5 worm cellular contexts compared by ENCODE assay signal in the genomic region with DNA sequence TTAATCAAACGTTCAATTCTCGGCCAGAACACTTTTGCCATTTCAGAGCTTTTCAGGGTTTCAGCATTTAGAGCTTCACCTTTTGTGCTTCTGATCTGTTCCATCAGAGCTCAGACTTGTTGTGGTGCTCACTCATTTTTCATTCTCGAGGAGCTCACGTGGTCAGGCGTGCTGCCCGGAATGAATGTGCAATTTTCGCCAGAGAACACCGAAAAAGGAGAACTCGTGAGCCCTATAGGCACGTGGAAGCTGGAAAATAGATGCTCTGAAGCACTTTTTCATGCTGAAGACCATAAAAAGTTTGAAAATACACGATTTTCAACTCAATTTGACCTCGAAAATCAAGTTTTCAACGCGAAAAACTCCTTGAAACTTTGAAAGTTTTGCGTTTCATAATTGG.
A peak's percentile ranks its signal among the peaks of the same experiment; 100 is the strongest.
TF ChIP-seq lines count a peak whose summit lies in the region.

No protein-coding gene starts in this region.

TF ChIP-seq in whole organism, L1 larva, 84 proteins besides CTCF, POLR2A, EP300 and RAD21:
- TF ChIP-seq nhr-71 (tag; optimal IDR thresholded peaks at IDR 0.05; lab: Kevin White, UChicago) (peak; percentile 4), lin-14 (GFP tag; optimal IDR thresholded peaks at IDR 0.05; lab: Kevin White, UChicago) (peak; percentile 15), ceh-8 (GFP tag; optimal IDR thresholded peaks at IDR 0.05; lab: Kevin White, UChicago) (no peak), nhr-85 (tag; lab: Kevin White, UChicago) (peak; percentile 48), pax-3 (tag; optimal IDR thresholded peaks at IDR 0.05; lab: Kevin White, UChicago) (peak; percentile 44), tbx-2 (tag; optimal IDR thresholded peaks at IDR 0.05; lab: Kevin White, UChicago) (no peak), snu-23 (GFP tag; optimal IDR thresholded peaks at IDR 0.05; lab: Kevin White, UChicago) (no peak)

TF ChIP-seq in whole organism, L2 larva, 48 proteins besides CTCF, POLR2A, EP300 and RAD21:
- TF ChIP-seq nhr-129 (tag; optimal IDR thresholded peaks at IDR 0.05; lab: Kevin White, UChicago) = peak; percentile 28
- TF ChIP-seq Y55F3AM.14 (GFP tag; optimal IDR thresholded peaks at IDR 0.05; lab: Kevin White, UChicago) = no peak

TF ChIP-seq in whole organism, L3 larva, 47 proteins besides CTCF, POLR2A, EP300 and RAD21:
- TF ChIP-seq eor-1 (tag; optimal IDR thresholded peaks at IDR 0.05; lab: Kevin White, UChicago) = no peak
- TF ChIP-seq ama-1 (optimal IDR thresholded peaks at IDR 0.05; lab: Kevin White, UChicago) = peak; percentile 47
- no peak for TF ChIP-seq skn-1 (tag; optimal IDR thresholded peaks at IDR 0.05; lab: Kevin White, UChicago)
- no peak for TF ChIP-seq egl-5 (tag; optimal IDR thresholded peaks at IDR 0.05; lab: Kevin White, UChicago)
- no peak for TF ChIP-seq elt-2 (tag; optimal IDR thresholded peaks at IDR 0.05; lab: Kevin White, UChicago)
- TF ChIP-seq ceh-28 (tag; optimal IDR thresholded peaks at IDR 0.05; lab: Kevin White, UChicago) = no peak
- TF ChIP-seq nhr-77 (tag; optimal IDR thresholded peaks at IDR 0.05; lab: Kevin White, UChicago) = no peak
- TF ChIP-seq nhr-25 (tag; optimal IDR thresholded peaks at IDR 0.05; lab: Kevin White, UChicago) = peak; percentile 3
- TF ChIP-seq sea-2 (GFP tag; optimal IDR thresholded peaks at IDR 0.05; lab: Kevin White, UChicago) = no peak
- no peak for TF ChIP-seq ceh-82 (tag; optimal IDR thresholded peaks at IDR 0.05; lab: Kevin White, UChicago)
TF ChIP-seq in whole organism, L3 larva: peak in this region for 2.

TF ChIP-seq in whole organism, L4 larva, 104 proteins besides CTCF, POLR2A, EP300 and RAD21:
- no peak for TF ChIP-seq duxl-1 (tag; optimal IDR thresholded peaks at IDR 0.05; lab: Kevin White, UChicago; ENCODE audit: poor library complexity)
- TF ChIP-seq aha-1 (tag; lab: Kevin White, UChicago) = no peak
- TF ChIP-seq ceh-28 (tag; optimal IDR thresholded peaks at IDR 0.05; lab: Kevin White, UChicago) = no peak
- peak in 1 of 2 experiments; percentile 11 for TF ChIP-seq mdl-1 (tag; optimal IDR thresholded peaks at IDR 0.05; lab: Kevin White, UChicago)
- no peak for TF ChIP-seq Y75B8A.6 (GFP tag; IDR thresholded peaks at IDR 0.05; lab: Robert Waterston, UW)
- no peak for TF ChIP-seq snpc-4 (tag; optimal IDR thresholded peaks at IDR 0.05; lab: Kevin White, UChicago)
- TF ChIP-seq ztf-7 (tag; optimal IDR thresholded peaks at IDR 0.05; lab: Kevin White, UChicago) = no peak
- no peak for TF ChIP-seq ama-1 (optimal IDR thresholded peaks at IDR 0.05; lab: Kevin White, UChicago)
- peak in 1 of 2 experiments; percentile 17 for TF ChIP-seq hif-1 (tag; optimal IDR thresholded peaks at IDR 0.05; lab: Kevin White, UChicago)
- no peak for TF ChIP-seq dpl-1 (GFP tag; optimal IDR thresholded peaks at IDR 0.05; lab: Kevin White, UChicago)
- no peak for TF ChIP-seq lir-3 (tag; optimal IDR thresholded peaks at IDR 0.05; lab: Kevin White, UChicago)
- TF ChIP-seq zip-2 (tag; optimal IDR thresholded peaks at IDR 0.05; lab: Kevin White, UChicago) = no peak
- TF ChIP-seq daf-16 (GFP tag; optimal IDR thresholded peaks at IDR 0.05; lab: Kevin White, UChicago) = no peak
- peak; percentile 16 for TF ChIP-seq daf-16 (tag; optimal IDR thresholded peaks at IDR 0.05; lab: Kevin White, UChicago)
- TF ChIP-seq spr-1 (tag; optimal IDR thresholded peaks at IDR 0.05; lab: Kevin White, UChicago) = no peak
- no peak for TF ChIP-seq lsy-2 (tag; optimal IDR thresholded peaks at IDR 0.05; lab: Kevin White, UChicago)
- TF ChIP-seq saeg-2 (GFP tag; IDR thresholded peaks at IDR 0.05; lab: Robert Waterston, UW) = no peak
- peak; percentile 94 for TF ChIP-seq hlh-30 (tag; optimal IDR thresholded peaks at IDR 0.05; lab: Kevin White, UChicago; ENCODE audit: insufficient read depth)
- no peak for TF ChIP-seq Y5F2A.4 (GFP tag; optimal IDR thresholded peaks at IDR 0.05; lab: Kevin White, UChicago)
- no peak for TF ChIP-seq F10B5.3 (tag; optimal IDR thresholded peaks at IDR 0.05; lab: Kevin White, UChicago)
- TF ChIP-seq tag-97 (GFP tag; IDR thresholded peaks at IDR 0.05; lab: Robert Waterston, UW) = no peak
- no peak for TF ChIP-seq nhr-6 (tag; optimal IDR thresholded peaks at IDR 0.05; lab: Kevin White, UChicago)
- TF ChIP-seq ceh-44 (GFP tag; IDR thresholded peaks at IDR 0.05; lab: Robert Waterston, UW) = no peak
- no peak for TF ChIP-seq F37D6.2 (tag; optimal IDR thresholded peaks at IDR 0.05; lab: Kevin White, UChicago)
- TF ChIP-seq F49E8.2 (tag; optimal IDR thresholded peaks at IDR 0.05; lab: Kevin White, UChicago; ENCODE audit: borderline replicate concordance) = no peak
- no peak for TF ChIP-seq lin-13 (GFP tag; optimal IDR thresholded peaks at IDR 0.05; lab: Kevin White, UChicago)
- no peak for TF ChIP-seq lin-38 (GFP tag; IDR thresholded peaks at IDR 0.05; lab: Robert Waterston, UW)
- no peak for TF ChIP-seq daf-8 (GFP tag; IDR thresholded peaks at IDR 0.05; lab: Robert Waterston, UW)
- no peak for TF ChIP-seq madf-5 (GFP tag; IDR thresholded peaks at IDR 0.05; lab: Robert Waterston, UW)
- TF ChIP-seq nhr-41 (GFP tag; IDR thresholded peaks at IDR 0.05; lab: Robert Waterston, UW) = no peak
- TF ChIP-seq ZK337.2 (GFP tag; IDR thresholded peaks at IDR 0.05; lab: Robert Waterston, UW) = no peak

TF ChIP-seq in whole organism, young adult, 124 proteins besides CTCF, POLR2A, EP300 and RAD21:
- TF ChIP-seq bed-1 (GFP tag; IDR thresholded peaks at IDR 0.05; lab: Robert Waterston, UW) = no peak
- TF ChIP-seq snpc-3.4 (tag; optimal IDR thresholded peaks at IDR 0.05; lab: Kevin White, UChicago) = no peak
- TF ChIP-seq tlf-1 (GFP tag; optimal IDR thresholded peaks at IDR 0.05; lab: Kevin White, UChicago) = no peak
- TF ChIP-seq nhr-90 (tag; optimal IDR thresholded peaks at IDR 0.05; lab: Kevin White, UChicago) = no peak
- TF ChIP-seq ztf-22 (GFP tag; optimal IDR thresholded peaks at IDR 0.05; lab: Kevin White, UChicago) = no peak
- 0 out of 2 replicates have a peak, but pooled peaks have one; percentile 37 for TF ChIP-seq Y95B8A.8 (GFP tag; IDR thresholded peaks at IDR 0.05; lab: Robert Waterston, UW)
- TF ChIP-seq ekl-4 (GFP tag; IDR thresholded peaks at IDR 0.05; lab: Robert Waterston, UW) = no peak
- no peak for TF ChIP-seq Y79H2A.3 (GFP tag; conservative IDR thresholded peaks at IDR 0.05; lab: Robert Waterston, UW)
- no peak for TF ChIP-seq D2030.7 (GFP tag; IDR thresholded peaks at IDR 0.05; lab: Robert Waterston, UW)
- no peak for TF ChIP-seq lin-54 (GFP tag; optimal IDR thresholded peaks at IDR 0.05; lab: Kevin White, UChicago)
- TF ChIP-seq tbx-9 (tag; optimal IDR thresholded peaks at IDR 0.05; lab: Kevin White, UChicago; ENCODE audit: borderline replicate concordance) = no peak
- no peak for TF ChIP-seq ceh-58 (GFP tag; IDR thresholded peaks at IDR 0.05; lab: Robert Waterston, UW)
- no peak for TF ChIP-seq cebp-1 (GFP tag; IDR thresholded peaks at IDR 0.05; lab: Robert Waterston, UW)
- TF ChIP-seq cebp-1 (tag; optimal IDR thresholded peaks at IDR 0.05; lab: Kevin White, UChicago) = peak; percentile 7
- no peak for TF ChIP-seq fkh-3 (tag; optimal IDR thresholded peaks at IDR 0.05; lab: Kevin White, UChicago)
- no peak for TF ChIP-seq xnd-1 (tag; optimal IDR thresholded peaks at IDR 0.05; lab: Kevin White, UChicago)
- TF ChIP-seq athp-1 (tag; optimal IDR thresholded peaks at IDR 0.05; lab: Kevin White, UChicago) = no peak
